Worm (Caenorhabditis elegans) whole organism, L4 larva: ENCODE data around the gene dgn-2.

ENCODE experiments used
- F10B5.3 ChIP-seq: sonication (generic microtip); optimal IDR thresholded peaks from 2 replicates; lab custom pipeline; 2016; ENCODE audit warnings: mild to moderate bottlenecking, missing genetic modification characterization, missing compliant biosample characterization
- F26F4.8 ChIP-seq: fragments of 200-800 bp; sonication (Bioruptor generic); conservative IDR thresholded peaks from 2 replicates; pipeline ENCODE4 v1.3.6; 2022; ENCODE audit warnings: missing genetic modification characterization, missing compliant biosample characterization
- F44E2.7 ChIP-seq: fragments of 200-800 bp; sonication (Bioruptor generic); IDR thresholded peaks from 2 replicates; pipeline ENCODE4 v2.1.2; 2022; ENCODE audit warnings: missing genetic modification characterization, missing compliant biosample characterization
- T20F7.1 ChIP-seq: fragments of 200-800 bp; sonication (Bioruptor generic); optimal IDR thresholded peaks from 2 replicates; lab custom pipeline; 2018; ENCODE audit warnings: mild to moderate bottlenecking, missing genetic modification characterization, missing compliant biosample characterization
- aly-2 ChIP-seq: sonication (generic microtip); optimal IDR thresholded peaks from 2 replicates; lab custom pipeline; 2018; ENCODE audit warnings: missing biosample characterization, missing genetic modification characterization
- arid-1 ChIP-seq: fragments of 200-800 bp; sonication (Bioruptor generic); conservative IDR thresholded peaks from 2 replicates; pipeline ENCODE4 v1.3.6; 2022; ENCODE audit warnings: missing genetic modification reagents, missing genetic modification characterization, missing compliant biosample characterization
- attf-4 ChIP-seq: sonication (generic microtip); optimal IDR thresholded peaks from 3 replicates; lab custom pipeline; 2017; ENCODE audit warnings: missing biosample characterization, missing genetic modification characterization
- ceh-20 ChIP-seq: fragments of 200-800 bp; sonication (Bioruptor generic); IDR thresholded peaks from 2 replicates; pipeline ENCODE4 v1.3.6; 2022; ENCODE audit warnings: missing genetic modification reagents, missing genetic modification characterization, missing compliant biosample characterization
- ceh-28 ChIP-seq: fragments of 150-350 bp; optimal IDR thresholded peaks from 2 replicates; lab custom pipeline; 2014; ENCODE audit warnings: missing biosample characterization, missing genetic modification reagents, missing genetic modification characterization
- ceh-62 ChIP-seq: sonication (generic microtip); optimal IDR thresholded peaks from 2 replicates; lab custom pipeline; 2017; ENCODE audit warnings: missing biosample characterization, missing genetic modification characterization
- ceh-82 ChIP-seq: sonication (generic microtip); optimal IDR thresholded peaks from 2 replicates; lab custom pipeline; 2017; ENCODE audit warnings: missing biosample characterization, missing genetic modification characterization
- ctbp-1 ChIP-seq: fragments of 200-800 bp; sonication (Bioruptor generic); IDR thresholded peaks from 2 replicates; pipeline ENCODE4 v1.3.6; 2022; ENCODE audit warnings: missing genetic modification reagents, missing genetic modification characterization, missing compliant biosample characterization
- daf-16 ChIP-seq, 3 experiments: sonication (generic microtip); optimal IDR thresholded peaks; 2 replicates each; lab custom pipeline; 2016 to 2017; ENCODE audit warnings: missing genetic modification characterization in 3 of 3, missing genetic modification reagents in 3 of 3, mild to moderate bottlenecking in 2 of 3, missing compliant biosample characterization in 2 of 3, missing biosample characterization in 1 of 3, moderate library complexity in 1 of 3
- dmd-6 ChIP-seq: fragments of 200-800 bp; sonication (Bioruptor generic); IDR thresholded peaks from 2 replicates; pipeline ENCODE4 v1.3.6; 2022; ENCODE audit warnings: missing genetic modification reagents, missing genetic modification characterization, missing compliant biosample characterization
- dmd-9 ChIP-seq: fragments of 200-800 bp; sonication (Bioruptor generic); IDR thresholded peaks from 2 replicates; pipeline ENCODE4 v1.3.6; 2022; ENCODE audit warnings: missing genetic modification reagents, missing genetic modification characterization, missing compliant biosample characterization
- dpl-1 ChIP-seq: fragments of 150-350 bp; optimal IDR thresholded peaks from 2 replicates; lab custom pipeline; 2014; ENCODE audit warnings: missing biosample characterization, missing genetic modification reagents, missing genetic modification characterization
- dve-1 ChIP-seq: sonication (generic microtip); optimal IDR thresholded peaks from 2 replicates; lab custom pipeline; 2017; ENCODE audit warnings: antibody characterized with exemption, mild to moderate bottlenecking, missing genetic modification characterization, missing compliant biosample characterization; ENCODE audit not compliant: insufficient read depth
- hif-1 ChIP-seq, 2 experiments: sonication (generic microtip); optimal IDR thresholded peaks; 2 replicates each; lab custom pipeline; 2016 to 2017; ENCODE audit warnings: missing compliant biosample characterization in 2 of 2, missing genetic modification characterization in 2 of 2, missing genetic modification reagents in 2 of 2, missing genotype in 2 of 2, mild to moderate bottlenecking in 1 of 2
- hlh-11 ChIP-seq: fragments of 200-800 bp; sonication (Bioruptor generic); optimal IDR thresholded peaks from 2 replicates; lab custom pipeline; 2018; ENCODE audit warnings: mild to moderate bottlenecking, missing genetic modification characterization, missing compliant biosample characterization
- hlh-30 ChIP-seq: sonication (generic microtip); optimal IDR thresholded peaks from 2 replicates; lab custom pipeline; 2017; ENCODE audit warnings: antibody characterized with exemption, mild to moderate bottlenecking, missing genetic modification characterization, missing compliant biosample characterization; ENCODE audit not compliant: insufficient read depth
- lin-39 ChIP-seq: fragments of 150-350 bp; optimal IDR thresholded peaks from 2 replicates; lab custom pipeline; 2014; ENCODE audit warnings: missing biosample characterization, missing genetic modification reagents, missing genetic modification characterization
- lir-3 ChIP-seq: sonication (generic microtip); optimal IDR thresholded peaks from 2 replicates; lab custom pipeline; 2016; ENCODE audit warnings: mild to moderate bottlenecking, missing genetic modification characterization, missing compliant biosample characterization
- madf-5 ChIP-seq, 2 experiments: fragments of 200-800 bp; sonication (Bioruptor generic); IDR thresholded peaks; 2 replicates each; pipeline ENCODE4 v1.3.6; 2022; ENCODE audit warnings: missing compliant biosample characterization in 2 of 2, missing genetic modification characterization in 2 of 2
- mdt-29 ChIP-seq: fragments of 200-800 bp; sonication (Bioruptor generic); IDR thresholded peaks from 2 replicates; pipeline ENCODE4 v1.3.6; 2022; ENCODE audit warnings: missing genetic modification reagents, missing genetic modification characterization, missing compliant biosample characterization
- mep-1 ChIP-seq: fragments of 150-350 bp; sonication (generic microtip); optimal IDR thresholded peaks from 3 replicates; lab custom pipeline; 2014; ENCODE audit warnings: missing biosample characterization, missing genetic modification characterization
- mes-2 ChIP-seq: sonication (generic microtip); optimal IDR thresholded peaks from 2 replicates; lab custom pipeline; 2016; ENCODE audit warnings: missing genotype, mild to moderate bottlenecking, missing genetic modification characterization, missing compliant biosample characterization; ENCODE audit not compliant: poor library complexity, severe bottlenecking
- nhr-10 ChIP-seq: fragments of 150-350 bp; optimal IDR thresholded peaks from 2 replicates; lab custom pipeline; 2014; ENCODE audit warnings: missing biosample characterization, missing genetic modification characterization
- nhr-102 ChIP-seq: sonication (generic microtip); optimal IDR thresholded peaks from 2 replicates; lab custom pipeline; 2016; ENCODE audit warnings: mild to moderate bottlenecking, missing genetic modification characterization, moderate library complexity, missing compliant biosample characterization
- nhr-28 ChIP-seq: fragments of 150-350 bp; optimal IDR thresholded peaks from 2 replicates; lab custom pipeline; 2014; ENCODE audit warnings: missing biosample characterization, missing genetic modification characterization
- nhr-42 ChIP-seq: fragments of 200-800 bp; sonication (Bioruptor generic); IDR thresholded peaks from 2 replicates; pipeline ENCODE4 v1.3.6; 2022; ENCODE audit warnings: missing genetic modification characterization, missing compliant biosample characterization
- nhr-48 ChIP-seq: sonication (generic microtip); optimal IDR thresholded peaks from 2 replicates; lab custom pipeline; 2016; ENCODE audit warnings: mild to moderate bottlenecking, missing genetic modification characterization, missing compliant biosample characterization
- nhr-6 ChIP-seq: fragments of 150-350 bp; optimal IDR thresholded peaks from 2 replicates; lab custom pipeline; 2014; ENCODE audit warnings: missing biosample characterization, missing genetic modification characterization
- nhr-77 ChIP-seq: fragments of 150-350 bp; optimal IDR thresholded peaks from 2 replicates; lab custom pipeline; 2014; ENCODE audit warnings: missing biosample characterization, missing genetic modification characterization
- pha-4 ChIP-seq, 2 experiments: fragments of 150-350 bp in 1 of 2; fragments of 200-800 bp in 1 of 2; sonication (Bioruptor generic) in 1 of 2; IDR thresholded peaks in 1 of 2; optimal IDR thresholded peaks in 1 of 2; 2 replicates each; pipeline versions ENCODE4 v1.3.6 to Lab custom; 2014 to 2022; ENCODE audit warnings: missing genetic modification characterization in 2 of 2, missing genetic modification reagents in 2 of 2, missing biosample characterization in 1 of 2, missing compliant biosample characterization in 1 of 2
- php-3 ChIP-seq: fragments of 200-800 bp; sonication (Bioruptor generic); IDR thresholded peaks from 2 replicates; pipeline ENCODE4 v1.3.6; 2022; ENCODE audit warnings: missing genetic modification reagents, missing genetic modification characterization, missing compliant biosample characterization
- pqm-1 ChIP-seq: sonication (generic microtip); optimal IDR thresholded peaks from 2 replicates; lab custom pipeline; 2017; ENCODE audit warnings: missing biosample characterization, missing genetic modification characterization
- saeg-2 ChIP-seq: fragments of 200-800 bp; sonication (Bioruptor generic); IDR thresholded peaks from 2 replicates; pipeline ENCODE4 v1.3.6; 2022; ENCODE audit warnings: missing genetic modification reagents, missing genetic modification characterization, missing compliant biosample characterization
- sdz-12 ChIP-seq: fragments of 200-800 bp; sonication (Bioruptor generic); optimal IDR thresholded peaks from 2 replicates; lab custom pipeline; 2018; ENCODE audit warnings: mild to moderate bottlenecking, missing genetic modification characterization, missing compliant biosample characterization
- spr-1 ChIP-seq: sonication (generic microtip); optimal IDR thresholded peaks from 2 replicates; lab custom pipeline; 2016; ENCODE audit warnings: mild to moderate bottlenecking, missing genetic modification characterization, missing compliant biosample characterization
- tra-1 ChIP-seq: fragments of 200-800 bp; sonication (Bioruptor generic); IDR thresholded peaks from 2 replicates; pipeline ENCODE4 v1.3.6; 2022; ENCODE audit warnings: missing genetic modification reagents, missing genetic modification characterization, missing compliant biosample characterization
- unc-39 ChIP-seq: sonication (generic microtip); optimal IDR thresholded peaks from 2 replicates; lab custom pipeline; 2017; ENCODE audit warnings: missing biosample characterization, missing genetic modification characterization
- zfp-3 ChIP-seq: fragments of 200-800 bp; sonication (Bioruptor generic); conservative IDR thresholded peaks from 2 replicates; pipeline ENCODE4 v1.3.6; 2022; ENCODE audit warnings: missing genetic modification reagents, missing genetic modification characterization, missing compliant biosample characterization
- zip-11 ChIP-seq: fragments of 200-800 bp; sonication (Bioruptor generic); IDR thresholded peaks from 2 replicates; pipeline ENCODE4 v1.3.6; 2022; ENCODE audit warnings: missing genetic modification characterization, missing compliant biosample characterization
- ztf-11 ChIP-seq: fragments of 150-350 bp; optimal IDR thresholded peaks from 2 replicates; lab custom pipeline; 2014; ENCODE audit warnings: missing biosample characterization, missing genetic modification characterization
- ztf-7 ChIP-seq: fragments of 150-350 bp; optimal IDR thresholded peaks from 2 replicates; lab custom pipeline; 2014; ENCODE audit warnings: missing biosample characterization, missing genetic modification characterization

The dgn-2 gene

DNA sequence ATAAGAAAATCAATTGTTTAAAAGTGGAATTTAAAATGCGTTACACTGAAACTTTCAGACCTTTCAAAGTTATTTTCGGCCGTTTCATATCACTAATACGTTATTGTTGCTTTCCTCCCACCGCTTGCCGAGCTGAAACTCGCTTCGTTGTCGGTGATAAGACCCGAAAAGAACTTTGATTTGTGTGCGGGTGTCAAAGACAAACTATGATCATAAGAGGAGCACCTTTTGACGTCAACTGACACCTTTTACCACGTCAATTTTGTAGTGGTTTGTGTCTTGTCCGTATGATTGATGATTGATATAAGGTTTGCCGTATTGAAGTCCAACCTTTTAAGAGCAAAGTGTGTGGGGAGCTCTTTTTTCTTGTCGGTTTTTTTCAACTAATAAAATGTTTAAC is 30.3 kb downstream of the dgn-2 start, which contains the start of gene ttr-37:
TSS of gene ttr-37 (minus strand) at position 167 of the 400 bp plus-strand sequence.
- TF ChIP-seq ctbp-1 (GFP tag; lab: Robert Waterston, UW) = no peak
- no peak for TF ChIP-seq F10B5.3 (tag; lab: Kevin White, UChicago)
- no peak for TF ChIP-seq dpl-1
- peak; percentile 82 for TF ChIP-seq nhr-77
- TF ChIP-seq hlh-30 (tag; lab: Kevin White, UChicago) = peak; percentile 76
- peak; percentile 84 for TF ChIP-seq pqm-1 (tag; lab: Kevin White, UChicago)
- TF ChIP-seq dmd-9 (GFP tag; lab: Robert Waterston, UW) = no peak
- no peak for TF ChIP-seq nhr-42 (GFP tag; lab: Robert Waterston, UW)
- peak; percentile 87 for TF ChIP-seq dve-1
- TF ChIP-seq madf-5 (GFP tag; IDR thresholded peaks at IDR 0.05; lab: Robert Waterston, UW) = no peak
- peak; percentile 33 for TF ChIP-seq T20F7.1
- TF ChIP-seq mes-2 (tag; lab: Kevin White, UChicago) = peak; percentile 51
- TF ChIP-seq aly-2 (tag; lab: Kevin White, UChicago) = no peak
- TF ChIP-seq hlh-11 (tag; lab: Kevin White, UChicago) = peak; percentile 91
- no peak for TF ChIP-seq pha-4 (GFP tag; IDR thresholded peaks at IDR 0.05; lab: Robert Waterston, UW)
- TF ChIP-seq pha-4 (tag; optimal IDR thresholded peaks at IDR 0.05; lab: Kevin White, UChicago) = no peak
- TF ChIP-seq tra-1 (GFP tag; lab: Robert Waterston, UW) = peak; percentile 85; the same call in 1 of the 2 replicates
- TF ChIP-seq nhr-28 = peak; percentile 98
- TF ChIP-seq nhr-102 (tag; lab: Kevin White, UChicago) = peak; percentile 65
- TF ChIP-seq dmd-6 (GFP tag; lab: Robert Waterston, UW) = peak; percentile 90
- TF ChIP-seq mep-1 (tag; lab: Kevin White, UChicago) = peak; percentile 45
- no peak for TF ChIP-seq F44E2.7
- no peak for TF ChIP-seq ztf-7
- TF ChIP-seq php-3 (GFP tag; lab: Robert Waterston, UW) = peak; percentile 97
- peak; percentile 49 for TF ChIP-seq nhr-10 (tag; lab: Kevin White, UChicago)
- no peak for TF ChIP-seq daf-16 (GFP tag; optimal IDR thresholded peaks at IDR 0.05; lab: Kevin White, UChicago)
- peak; percentile 93 for TF ChIP-seq daf-16 (tag; optimal IDR thresholded peaks at IDR 0.05; lab: Kevin White, UChicago)
- TF ChIP-seq ceh-20 (GFP tag; lab: Robert Waterston, UW) = peak; percentile 80
- TF ChIP-seq nhr-48 (tag; lab: Kevin White, UChicago) = peak; percentile 70
- no peak for TF ChIP-seq unc-39 (tag; lab: Kevin White, UChicago)
- no peak for TF ChIP-seq arid-1 (GFP tag; lab: Robert Waterston, UW)
- peak; percentile 61 for TF ChIP-seq mdt-29
- TF ChIP-seq saeg-2 (GFP tag; lab: Robert Waterston, UW) = peak; percentile 44; the same call in 1 of the 2 replicates
- TF ChIP-seq lir-3 (tag; lab: Kevin White, UChicago) = no peak
- peak in 1 of 2 experiments; percentile 69 for TF ChIP-seq hif-1 (tag; optimal IDR thresholded peaks at IDR 0.05; lab: Kevin White, UChicago)

DNA sequence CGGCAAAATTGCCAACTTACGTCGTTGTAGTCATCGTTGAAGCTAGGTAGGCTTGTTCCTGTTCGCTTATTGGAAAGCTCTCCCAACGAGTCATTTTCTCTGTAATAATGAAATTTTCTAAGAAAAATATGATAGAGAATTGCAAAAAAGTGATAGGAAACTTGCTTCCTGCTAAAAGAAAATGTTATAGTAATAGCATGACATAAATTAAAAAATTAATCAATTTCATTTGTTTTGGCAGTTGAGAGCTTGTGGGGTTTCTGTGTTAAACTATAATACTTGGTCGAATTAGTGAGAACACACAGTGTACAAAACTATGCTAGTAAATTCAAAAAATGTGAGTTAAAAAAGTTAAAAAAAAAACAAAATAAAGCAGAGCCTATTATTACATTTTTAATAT is 37.5 kb downstream of the dgn-2 start, which contains the start of gene F21E9.2:
TSS of gene F21E9.2 (minus strand) at position 101 of the 400 bp plus-strand sequence.
- TF ChIP-seq lin-39 (tag; lab: Kevin White, UChicago) (no peak), ztf-11 (no peak), ctbp-1 (GFP tag; lab: Robert Waterston, UW) (no peak), zfp-3 (GFP tag; lab: Robert Waterston, UW) (no peak), attf-4 (tag; lab: Kevin White, UChicago) (no peak), ceh-28 (tag; lab: Kevin White, UChicago) (no peak), spr-1 (tag; lab: Kevin White, UChicago) (no peak), nhr-6 (no peak), nhr-28 (no peak), sdz-12 (no peak), ceh-62 (no peak), nhr-48 (tag; lab: Kevin White, UChicago) (no peak), ceh-82 (tag; lab: Kevin White, UChicago) (no peak), dmd-9 (GFP tag; lab: Robert Waterston, UW) (no peak), F26F4.8 (GFP tag; lab: Robert Waterston, UW) (no peak), zip-11 (no peak), nhr-102 (tag; lab: Kevin White, UChicago) (no peak)
